Fruit fly (Drosophila melanogaster) whole organism, embryonic: ENCODE data around the gene CG14395.

Experiments
- Atf6 ChIP-seq: fragments of 200-800 bp; sonication (Bioruptor generic); IDR thresholded peaks from 2 replicates; pipeline ENCODE4 v1.3.6; 2022; ENCODE audit warnings: missing biosample characterization, missing genetic modification characterization
- Blimp-1 ChIP-seq: fragments of 200-800 bp; sonication (Bioruptor generic); optimal IDR thresholded peaks from 3 replicates; lab custom pipeline; 2018; ENCODE audit warnings: missing biosample characterization, missing genetic modification characterization, mild to moderate bottlenecking, moderate library complexity, missing genetic modification reagents
- CG10979 ChIP-seq: fragments of 200-800 bp; sonication (Bioruptor generic); optimal IDR thresholded peaks from 2 replicates; lab custom pipeline; 2018; ENCODE audit warnings: missing biosample characterization, mild to moderate bottlenecking, missing genetic modification characterization, moderate library complexity
- CG12659 ChIP-seq: fragments of 200-800 bp; sonication (Bioruptor generic); optimal IDR thresholded peaks from 3 replicates; lab custom pipeline; 2017; ENCODE audit warnings: mild to moderate bottlenecking, missing biosample characterization, missing genetic modification reagents, missing genetic modification characterization
- CG1792 ChIP-seq: fragments of 200-800 bp; sonication (Bioruptor generic); optimal IDR thresholded peaks from 2 replicates; lab custom pipeline; 2016; ENCODE audit warnings: missing biosample characterization, missing genetic modification characterization
- CG18011 ChIP-seq: fragments of 200-800 bp; sonication (Bioruptor generic); optimal IDR thresholded peaks from 2 replicates; lab custom pipeline; 2017; ENCODE audit warnings: missing biosample characterization, missing genetic modification characterization, mild to moderate bottlenecking, moderate library complexity, missing genotype
- CG2116 ChIP-seq: fragments of 200-800 bp; sonication (Bioruptor generic); optimal IDR thresholded peaks from 3 replicates; lab custom pipeline; 2018; ENCODE audit warnings: missing biosample characterization, mild to moderate bottlenecking, missing genetic modification characterization
- CG2120 ChIP-seq: fragments of 200-800 bp; sonication (Bioruptor generic); optimal IDR thresholded peaks from 3 replicates; lab custom pipeline; 2016; ENCODE audit warnings: missing biosample characterization, missing genetic modification characterization
- CG30403 ChIP-seq: fragments of 200-800 bp; sonication (Bioruptor generic); optimal IDR thresholded peaks from 3 replicates; lab custom pipeline; 2016; ENCODE audit warnings: missing biosample characterization, missing genetic modification characterization
- CG4707 ChIP-seq: fragments of 200-800 bp; sonication (Bioruptor generic); optimal IDR thresholded peaks from 2 replicates; lab custom pipeline; 2018; ENCODE audit warnings: missing biosample characterization, mild to moderate bottlenecking, missing genetic modification characterization, moderate library complexity
- CG6689 ChIP-seq: fragments of 200-800 bp; sonication (Bioruptor generic); IDR thresholded peaks from 2 replicates; pipeline ENCODE4 v1.3.6; 2022; ENCODE audit warnings: missing biosample characterization, missing genetic modification characterization
- CG6791 ChIP-seq: fragments of 200-800 bp; sonication (Bioruptor generic); IDR thresholded peaks from 3 replicates; pipeline ENCODE4 v1.3.6; 2022; ENCODE audit warnings: missing biosample characterization, missing genetic modification characterization; ENCODE audit not compliant: partially characterized antibody
- CG8924 ChIP-seq: fragments of 200-800 bp; optimal IDR thresholded peaks from 3 replicates; lab custom pipeline; 2019; ENCODE audit warnings: missing biosample characterization, mild to moderate bottlenecking, missing genetic modification characterization, moderate library complexity
- CG9609 ChIP-seq: fragments of 200-800 bp; sonication (Bioruptor generic); optimal IDR thresholded peaks from 3 replicates; lab custom pipeline; 2016; ENCODE audit warnings: missing biosample characterization, missing genetic modification characterization
- CG9797 ChIP-seq: fragments of 200-800 bp; sonication (Bioruptor generic); optimal IDR thresholded peaks from 3 replicates; lab custom pipeline; 2018; ENCODE audit warnings: missing biosample characterization, mild to moderate bottlenecking, missing genetic modification characterization
- CG9817 ChIP-seq: fragments of 200-800 bp; sonication (Bioruptor generic); optimal IDR thresholded peaks from 2 replicates; lab custom pipeline; 2018; ENCODE audit warnings: missing biosample characterization, mild to moderate bottlenecking, missing genetic modification characterization, moderate library complexity
- Chrac-16 ChIP-seq: fragments of 200-800 bp; sonication (Bioruptor generic); optimal IDR thresholded peaks from 3 replicates; lab custom pipeline; 2016; ENCODE audit warnings: missing biosample characterization, missing genetic modification characterization
- CkIIα-i1 ChIP-seq: fragments of 200-800 bp; sonication (Bioruptor generic); IDR thresholded peaks from 2 replicates; pipeline ENCODE4 v1.3.6; 2022; ENCODE audit warnings: missing biosample characterization, missing genetic modification characterization
- CoRest ChIP-seq: fragments of 200-800 bp; sonication (Bioruptor generic); optimal IDR thresholded peaks from 3 replicates; lab custom pipeline; 2018; ENCODE audit warnings: missing biosample characterization, mild to moderate bottlenecking, missing genetic modification characterization, moderate library complexity
- D19A ChIP-seq: fragments of 200-800 bp; optimal IDR thresholded peaks from 3 replicates; lab custom pipeline; 2019; ENCODE audit warnings: missing biosample characterization, mild to moderate bottlenecking, missing genetic modification characterization, moderate library complexity
- Dbx ChIP-seq: fragments of 200-800 bp; sonication (Bioruptor generic); IDR thresholded peaks from 3 replicates; pipeline ENCODE4 v1.3.6; 2022; ENCODE audit warnings: missing biosample characterization, missing genetic modification characterization
- Dref ChIP-seq: fragments of 200-800 bp; sonication (Bioruptor generic); IDR thresholded peaks from 2 replicates; pipeline ENCODE4 v1.3.6; 2022; ENCODE audit warnings: missing biosample characterization, missing genetic modification characterization
- Gug ChIP-seq: fragments of 200-800 bp; sonication (Bioruptor generic); IDR thresholded peaks from 4 replicates; pipeline ENCODE4 v1.3.6; 2022; ENCODE audit warnings: missing biosample characterization, missing genetic modification characterization
- H15 ChIP-seq: fragments of 200-800 bp; sonication (Bioruptor generic); IDR thresholded peaks from 3 replicates; pipeline ENCODE4 v1.3.6; 2022; ENCODE audit warnings: missing biosample characterization, missing genetic modification characterization
- Hmr ChIP-seq: fragments of 200-800 bp; sonication (Bioruptor generic); optimal IDR thresholded peaks from 3 replicates; lab custom pipeline; 2017; ENCODE audit warnings: mild to moderate bottlenecking, missing biosample characterization, missing genetic modification reagents, missing genetic modification characterization
- Hr3 ChIP-seq: fragments of 200-800 bp; sonication (Bioruptor generic); optimal IDR thresholded peaks from 3 replicates; lab custom pipeline; 2016; ENCODE audit warnings: missing biosample characterization, missing genetic modification characterization
- MBD-R2 ChIP-seq: fragments of 200-800 bp; sonication (Bioruptor generic); IDR thresholded peaks from 2 replicates; pipeline ENCODE4 v1.3.6; 2022; ENCODE audit warnings: missing biosample characterization, missing genetic modification characterization
- NC2α ChIP-seq: fragments of 200-800 bp; sonication (Bioruptor generic); optimal IDR thresholded peaks from 2 replicates; lab custom pipeline; 2016; ENCODE audit warnings: missing biosample characterization, missing genetic modification characterization
- NC2β ChIP-seq: fragments of 200-800 bp; sonication (Bioruptor generic); optimal IDR thresholded peaks from 2 replicates; lab custom pipeline; 2016; ENCODE audit warnings: missing biosample characterization, missing genetic modification characterization
- Neu2 ChIP-seq: fragments of 200-800 bp; sonication (Bioruptor generic); optimal IDR thresholded peaks from 3 replicates; lab custom pipeline; 2016; ENCODE audit warnings: missing biosample characterization, missing genetic modification characterization, borderline replicate concordance
- Ptx1 ChIP-seq: fragments of 200-800 bp; sonication (Bioruptor generic); IDR thresholded peaks from 2 replicates; pipeline ENCODE4 v1.3.6; 2022; ENCODE audit warnings: missing biosample characterization, missing genetic modification characterization
- Ssrp ChIP-seq: fragments of 200-800 bp; sonication (Bioruptor generic); optimal IDR thresholded peaks from 2 replicates; lab custom pipeline; 2018; ENCODE audit warnings: missing biosample characterization, mild to moderate bottlenecking, missing genetic modification characterization, moderate library complexity
- bbx ChIP-seq: fragments of 200-800 bp; sonication (Bioruptor generic); IDR thresholded peaks from 2 replicates; pipeline ENCODE4 v1.3.6; 2022; ENCODE audit warnings: missing biosample characterization, missing genetic modification characterization; ENCODE audit not compliant: partially characterized antibody
- bigmax ChIP-seq: fragments of 200-800 bp; sonication (Bioruptor generic); optimal IDR thresholded peaks from 2 replicates; lab custom pipeline; 2018; ENCODE audit warnings: missing biosample characterization, mild to moderate bottlenecking, missing genetic modification characterization
- dmrt99B ChIP-seq: fragments of 200-800 bp; sonication (Bioruptor generic); optimal IDR thresholded peaks from 2 replicates; lab custom pipeline; 2018; ENCODE audit warnings: missing biosample characterization, mild to moderate bottlenecking, missing genetic modification characterization, moderate library complexity
- exex ChIP-seq: fragments of 200-800 bp; sonication (Bioruptor generic); optimal IDR thresholded peaks from 4 replicates; lab custom pipeline; 2018; ENCODE audit warnings: missing biosample characterization, mild to moderate bottlenecking, missing genetic modification characterization, moderate library complexity
- gcm ChIP-seq: fragments of 200-800 bp; sonication (Bioruptor generic); optimal IDR thresholded peaks from 2 replicates; lab custom pipeline; 2019; ENCODE audit warnings: missing biosample characterization, mild to moderate bottlenecking, missing genetic modification characterization, moderate library complexity
- gem ChIP-seq: fragments of 200-800 bp; sonication (Bioruptor generic); optimal IDR thresholded peaks from 2 replicates; lab custom pipeline; 2019; ENCODE audit warnings: missing biosample characterization, mild to moderate bottlenecking, missing genetic modification characterization, moderate library complexity
- gt ChIP-seq: fragments of 200-800 bp; sonication (Bioruptor generic); IDR thresholded peaks from 2 replicates; pipeline ENCODE4 v1.3.6; 2022; ENCODE audit warnings: missing biosample characterization, missing genetic modification characterization
- kni ChIP-seq: fragments of 200-800 bp; sonication (Bioruptor generic); optimal IDR thresholded peaks from 3 replicates; lab custom pipeline; 2017; ENCODE audit warnings: mild to moderate bottlenecking, missing biosample characterization, missing genetic modification reagents, missing genetic modification characterization
- knrl ChIP-seq: fragments of 200-800 bp; sonication (Bioruptor generic); IDR thresholded peaks from 3 replicates; pipeline ENCODE4 v1.3.6; 2022; ENCODE audit warnings: missing biosample characterization, missing genetic modification characterization; ENCODE audit not compliant: partially characterized antibody
- lbe ChIP-seq: fragments of 200-800 bp; sonication (Bioruptor generic); optimal IDR thresholded peaks from 2 replicates; lab custom pipeline; 2016; ENCODE audit warnings: missing biosample characterization, mild to moderate bottlenecking, missing genetic modification characterization
- lilli ChIP-seq: fragments of 200-800 bp; sonication (Bioruptor generic); optimal IDR thresholded peaks from 3 replicates; lab custom pipeline; 2016; ENCODE audit warnings: missing biosample characterization, missing genetic modification characterization
- nerfin-1 ChIP-seq: fragments of 200-800 bp; sonication (Bioruptor generic); optimal IDR thresholded peaks from 3 replicates; lab custom pipeline; 2019; ENCODE audit warnings: missing biosample characterization, mild to moderate bottlenecking, missing genetic modification characterization, moderate library complexity
- sob ChIP-seq: fragments of 200-800 bp; sonication (Bioruptor generic); IDR thresholded peaks from 2 replicates; pipeline ENCODE4 v1.3.6; 2022; ENCODE audit warnings: missing biosample characterization, missing genetic modification characterization
- sug ChIP-seq: fragments of 200-800 bp; optimal IDR thresholded peaks from 2 replicates; lab custom pipeline; 2019; ENCODE audit warnings: missing biosample characterization, mild to moderate bottlenecking, missing genetic modification characterization, moderate library complexity
- tap ChIP-seq: fragments of 200-800 bp; optimal IDR thresholded peaks from 3 replicates; lab custom pipeline; 2019; ENCODE audit warnings: missing biosample characterization, mild to moderate bottlenecking, missing genetic modification characterization, moderate library complexity
- unc-4 ChIP-seq: fragments of 200-800 bp; sonication (Bioruptor generic); IDR thresholded peaks from 2 replicates; pipeline ENCODE4 v1.3.6; 2022; ENCODE audit warnings: missing biosample characterization, missing genetic modification characterization; ENCODE audit not compliant: partially characterized antibody
- vnd ChIP-seq: fragments of 200-800 bp; sonication (Bioruptor generic); IDR thresholded peaks from 3 replicates; pipeline ENCODE4 v1.3.6; 2022; ENCODE audit warnings: missing biosample characterization, missing genetic modification characterization; ENCODE audit not compliant: partially characterized antibody
- wdn ChIP-seq: fragments of 200-800 bp; sonication (Bioruptor generic); IDR thresholded peaks from 2 replicates; pipeline ENCODE4 v1.3.6; 2022; ENCODE audit warnings: missing biosample characterization, missing genetic modification characterization

The CG14395 gene

DNA sequence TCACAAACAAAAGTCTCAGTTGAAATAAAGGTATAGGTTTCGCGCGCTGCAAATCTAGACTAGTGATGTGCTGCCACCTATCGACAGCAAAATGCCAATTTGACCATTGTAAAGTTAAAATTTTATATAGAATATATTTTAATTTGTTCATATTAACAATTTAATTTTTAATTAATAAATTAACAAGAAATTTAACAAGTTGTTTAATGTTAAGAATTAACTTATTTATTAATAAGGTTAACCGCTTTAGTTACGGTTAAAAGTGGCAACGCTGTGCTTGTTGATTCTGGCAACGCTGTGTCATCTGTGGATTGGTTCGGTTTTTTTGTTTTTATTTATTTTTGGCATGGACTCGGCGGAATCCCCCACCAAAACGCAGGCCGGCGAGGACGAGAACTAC is 32.3 kb upstream of the CG14395 start, which contains the start of gene Not10 (continued):
- no peak for TF ChIP-seq gt (GFP tag; lab: Robert Waterston, UW)
- TF ChIP-seq NC2β (GFP tag; lab: Kevin White, UChicago): no peak
- no peak for TF ChIP-seq kni (GFP tag; lab: Kevin White, UChicago)
- TF ChIP-seq CG4707 (GFP tag; lab: Kevin White, UChicago): no peak
- no peak for TF ChIP-seq Neu2 (GFP tag; lab: Kevin White, UChicago)
- 0 out of 4 replicates have a peak, but pooled peaks have one; percentile 22 for TF ChIP-seq Gug (GFP tag; lab: Robert Waterston, UW)
- TF ChIP-seq unc-4: peak; percentile 83
- no peak for TF ChIP-seq gem (tag; lab: Kevin White, UChicago)
- peak; percentile 56 for TF ChIP-seq CG2116 (GFP tag; lab: Kevin White, UChicago)
- TF ChIP-seq Ssrp (tag; lab: Kevin White, UChicago): peak; percentile 34
- TF ChIP-seq MBD-R2 (GFP tag; lab: Robert Waterston, UW): peak; percentile 68
- no peak for TF ChIP-seq CG1792 (GFP tag; lab: Kevin White, UChicago)
- TF ChIP-seq gcm (GFP tag; lab: Kevin White, UChicago): peak; percentile 0
- peak; percentile 59 for TF ChIP-seq Hr3 (GFP tag; lab: Kevin White, UChicago)
- no peak for TF ChIP-seq D19A (tag; lab: Kevin White, UChicago)
- 0 out of 2 replicates have a peak, but pooled peaks have one; percentile 43 for TF ChIP-seq sob (GFP tag; lab: Robert Waterston, UW)
- peak; percentile 69 for TF ChIP-seq CoRest (tag; lab: Kevin White, UChicago)
- peak; percentile 60 for TF ChIP-seq Ptx1 (GFP tag; lab: Robert Waterston, UW)
- no peak for TF ChIP-seq Atf6
- TF ChIP-seq CG18011 (GFP tag; lab: Kevin White, UChicago): no peak
- TF ChIP-seq nerfin-1 (tag; lab: Kevin White, UChicago): peak; percentile 35
- no peak for TF ChIP-seq NC2α
- peak; percentile 63; the same call in 2 of the 3 replicates for TF ChIP-seq vnd
- TF ChIP-seq Blimp-1: no peak
- TF ChIP-seq tap: no peak
- TF ChIP-seq CkIIα-i1 (GFP tag; lab: Robert Waterston, UW): no peak
- TF ChIP-seq CG6791 (GFP tag; lab: Robert Waterston, UW): no peak
- TF ChIP-seq bigmax (GFP tag; lab: Kevin White, UChicago): peak; percentile 70
- peak; percentile 25 for TF ChIP-seq CG2120 (GFP tag; lab: Kevin White, UChicago)
- TF ChIP-seq CG12659: peak; percentile 76
- no peak for TF ChIP-seq wdn (GFP tag; lab: Robert Waterston, UW)
- peak; percentile 75 for TF ChIP-seq knrl (GFP tag; lab: Robert Waterston, UW)
- peak; percentile 48 for TF ChIP-seq CG30403 (GFP tag; lab: Kevin White, UChicago)
- no peak for TF ChIP-seq dmrt99B
- no peak for TF ChIP-seq lbe
- TF ChIP-seq sug (tag; lab: Kevin White, UChicago): no peak
- TF ChIP-seq CG6689: peak; percentile 43
- TF ChIP-seq Dref (GFP tag; lab: Robert Waterston, UW): 0 out of 2 replicates have a peak, but pooled peaks have one; percentile 31
- peak; percentile 52 for TF ChIP-seq CG9817
- TF ChIP-seq exex (tag; lab: Kevin White, UChicago): no peak
- peak; percentile 55 for TF ChIP-seq CG8924 (tag; lab: Kevin White, UChicago)
- TF ChIP-seq lilli (GFP tag; lab: Kevin White, UChicago): peak; percentile 36
- peak; percentile 38 for TF ChIP-seq Chrac-16
- peak; percentile 33; the same call in 1 of the 2 replicates for TF ChIP-seq bbx (GFP tag; lab: Robert Waterston, UW)
- no peak for TF ChIP-seq Hmr (GFP tag; lab: Kevin White, UChicago)
- TF ChIP-seq CG9797: peak; percentile 20
- TF ChIP-seq CG9609: no peak
- TF ChIP-seq CG10979 (tag; lab: Kevin White, UChicago): peak; percentile 27
- TF ChIP-seq H15: no peak
- TF ChIP-seq Dbx (GFP tag; lab: Robert Waterston, UW): peak; percentile 40; the same call in 1 of the 3 replicates
